Worm (Caenorhabditis elegans) whole organism, L4 larva: Measurements from ENCODE around the gene ZC132.9.

Experiments used
- F37D6.2 ChIP-seq: sonication (generic microtip); optimal IDR thresholded peaks from 2 replicates; lab custom pipeline; 2016; ENCODE audit warnings: mild to moderate bottlenecking, missing genetic modification characterization, missing compliant biosample characterization
- ceh-62 ChIP-seq: sonication (generic microtip); optimal IDR thresholded peaks from 2 replicates; lab custom pipeline; 2017; ENCODE audit warnings: missing biosample characterization, missing genetic modification characterization
- dpl-1 ChIP-seq: fragments of 150-350 bp; optimal IDR thresholded peaks from 2 replicates; lab custom pipeline; 2014; ENCODE audit warnings: missing biosample characterization, missing genetic modification reagents, missing genetic modification characterization
- lin-15B ChIP-seq: fragments of 150-350 bp; sonication (generic microtip); optimal IDR thresholded peaks from 3 replicates; lab custom pipeline; 2014; ENCODE audit warnings: missing biosample characterization, missing genetic modification characterization
- lin-29 ChIP-seq: fragments of 200-800 bp; sonication (Bioruptor generic); IDR thresholded peaks from 2 replicates; pipeline ENCODE4 v1.3.6; 2022; ENCODE audit warnings: missing genetic modification reagents, missing genetic modification characterization, missing compliant biosample characterization
- madf-5 ChIP-seq, 2 experiments: fragments of 200-800 bp; sonication (Bioruptor generic); IDR thresholded peaks; 2 replicates each; pipeline ENCODE4 v1.3.6; 2022; ENCODE audit warnings: missing compliant biosample characterization in 2 of 2, missing genetic modification characterization in 2 of 2
- mep-1 ChIP-seq: fragments of 150-350 bp; sonication (generic microtip); optimal IDR thresholded peaks from 3 replicates; lab custom pipeline; 2014; ENCODE audit warnings: missing biosample characterization, missing genetic modification characterization
- nhr-10 ChIP-seq: fragments of 150-350 bp; optimal IDR thresholded peaks from 2 replicates; lab custom pipeline; 2014; ENCODE audit warnings: missing biosample characterization, missing genetic modification characterization
- nhr-11 ChIP-seq: fragments of 150-350 bp; optimal IDR thresholded peaks from 2 replicates; lab custom pipeline; 2014; ENCODE audit warnings: missing biosample characterization, missing genetic modification characterization
- skn-1 ChIP-seq: fragments of 150-350 bp; optimal IDR thresholded peaks from 2 replicates; lab custom pipeline; 2014; ENCODE audit warnings: missing biosample characterization, missing genetic modification characterization

DNA sequence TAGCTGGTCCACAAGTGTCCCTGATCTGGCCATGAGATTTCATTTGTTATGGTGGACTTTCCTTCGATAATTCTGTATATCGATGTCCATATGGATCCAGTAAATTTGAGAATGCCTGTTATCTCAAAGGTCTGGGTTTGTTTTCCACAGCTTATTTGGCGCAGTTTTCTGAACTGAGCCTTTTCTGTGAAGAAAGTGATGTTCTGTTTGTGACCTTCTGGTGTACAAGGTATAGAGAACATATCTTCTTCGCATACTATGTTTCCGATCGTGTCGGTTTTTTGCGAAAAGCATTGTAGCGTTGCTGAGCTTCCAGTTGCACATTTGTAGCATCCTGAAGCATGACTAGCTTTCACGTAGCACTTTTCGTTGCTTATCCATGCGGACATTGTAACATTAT lies 16.9 kb downstream of the ZC132.9 start:
- TF ChIP-seq nhr-10 (tag; lab: Kevin White, UChicago) (no peak), lin-15B (tag; lab: Kevin White, UChicago) (no peak), ceh-62 (tag; lab: Kevin White, UChicago) (no peak), nhr-11 (tag; lab: Kevin White, UChicago) (no peak), lin-29 (GFP tag; lab: Robert Waterston, UW) (no peak), skn-1 (tag; lab: Kevin White, UChicago) (no peak), F37D6.2 (tag; lab: Kevin White, UChicago) (no peak), dpl-1 (no peak), mep-1 (no peak), madf-5 (GFP tag; IDR thresholded peaks at IDR 0.05; lab: Robert Waterston, UW) (no peak)
